Worm (Caenorhabditis elegans) whole organism, L3 larva: ENCODE results near the gene twk-23.

Experiments used
- ama-1 ChIP-seq: fragments of 150-350 bp; optimal IDR thresholded peaks from 2 replicates; lab custom pipeline; 2018
- ceh-28 ChIP-seq: fragments of 150-350 bp; optimal IDR thresholded peaks from 2 replicates; lab custom pipeline; 2014; ENCODE audit warnings: missing biosample characterization, missing genetic modification reagents, missing genetic modification characterization
- ceh-82 ChIP-seq: fragments of 150-350 bp; optimal IDR thresholded peaks from 2 replicates; lab custom pipeline; 2014; ENCODE audit warnings: missing biosample characterization, missing genetic modification characterization
- fos-1 ChIP-seq: fragments of 150-350 bp; optimal IDR thresholded peaks from 2 replicates; lab custom pipeline; 2014; ENCODE audit warnings: missing biosample characterization, missing genetic modification characterization
- jun-1 ChIP-seq: fragments of 150-350 bp; optimal IDR thresholded peaks from 2 replicates; lab custom pipeline; 2014; ENCODE audit warnings: missing biosample characterization, missing genetic modification reagents, missing genetic modification characterization
- lin-39 ChIP-seq: fragments of 150-350 bp; optimal IDR thresholded peaks from 2 replicates; lab custom pipeline; 2018; ENCODE audit warnings: missing biosample characterization, missing genetic modification reagents, missing genetic modification characterization
- nhr-28 ChIP-seq: fragments of 150-350 bp; optimal IDR thresholded peaks from 2 replicates; lab custom pipeline; 2014; ENCODE audit warnings: missing biosample characterization, missing genetic modification characterization
- nhr-67 ChIP-seq: fragments of 150-350 bp; optimal IDR thresholded peaks from 2 replicates; lab custom pipeline; 2014; ENCODE audit warnings: missing biosample characterization, missing genetic modification characterization
- nhr-77 ChIP-seq: fragments of 150-350 bp; optimal IDR thresholded peaks from 2 replicates; lab custom pipeline; 2014; ENCODE audit warnings: missing biosample characterization, missing genetic modification characterization
- snpc-4 ChIP-seq: fragments of 150-350 bp; optimal IDR thresholded peaks from 2 replicates; lab custom pipeline; 2014; ENCODE audit warnings: missing biosample characterization, missing genetic modification characterization
- tbx-2 ChIP-seq: sonication (generic microtip); optimal IDR thresholded peaks from 2 replicates; lab custom pipeline; 2016; ENCODE audit warnings: mild to moderate bottlenecking, missing genetic modification characterization, missing compliant biosample characterization
- unc-39 ChIP-seq: sonication (generic microtip); optimal IDR thresholded peaks from 4 replicates; lab custom pipeline; 2017; ENCODE audit warnings: missing biosample characterization, missing genetic modification characterization
- unc-62 ChIP-seq: fragments of 150-350 bp; sonication (generic microtip); optimal IDR thresholded peaks from 4 replicates; lab custom pipeline; 2014; ENCODE audit warnings: missing biosample characterization, missing genetic modification reagents, missing genetic modification characterization
- ztf-4 ChIP-seq: fragments of 150-350 bp; optimal IDR thresholded peaks from 2 replicates; lab custom pipeline; 2014; ENCODE audit warnings: missing biosample characterization, missing genetic modification characterization

- no peak for TF ChIP-seq unc-62 (GFP tag; lab: Kevin White, UChicago)
- TF ChIP-seq fos-1 (tag; lab: Kevin White, UChicago) = no peak
- TF ChIP-seq snpc-4 (tag; lab: Kevin White, UChicago) = no peak
- TF ChIP-seq jun-1 (tag; lab: Kevin White, UChicago) = no peak
- TF ChIP-seq nhr-67 (tag; lab: Kevin White, UChicago) = no peak
- TF ChIP-seq ztf-4 (tag; lab: Kevin White, UChicago) = no peak
- TF ChIP-seq unc-39 (tag; lab: Kevin White, UChicago) = no peak
- no peak for TF ChIP-seq tbx-2 (tag; lab: Kevin White, UChicago)
- TF ChIP-seq ceh-82 (tag; lab: Kevin White, UChicago) = no peak
- no peak for TF ChIP-seq ama-1 (lab: Kevin White, UChicago)
- TF ChIP-seq nhr-28 (tag; lab: Kevin White, UChicago) = no peak
- TF ChIP-seq lin-39 (tag; lab: Kevin White, UChicago) = no peak
- TF ChIP-seq nhr-77 = no peak
- TF ChIP-seq ceh-28 (tag; lab: Kevin White, UChicago) = no peak
Observed at ce11 chrX:13851590-13851989, 28.2 kb upstream of the twk-23 start.
